Fruit fly (Drosophila melanogaster): ENCODE results near the gene CG8064.

The CG8064 gene

DNA sequence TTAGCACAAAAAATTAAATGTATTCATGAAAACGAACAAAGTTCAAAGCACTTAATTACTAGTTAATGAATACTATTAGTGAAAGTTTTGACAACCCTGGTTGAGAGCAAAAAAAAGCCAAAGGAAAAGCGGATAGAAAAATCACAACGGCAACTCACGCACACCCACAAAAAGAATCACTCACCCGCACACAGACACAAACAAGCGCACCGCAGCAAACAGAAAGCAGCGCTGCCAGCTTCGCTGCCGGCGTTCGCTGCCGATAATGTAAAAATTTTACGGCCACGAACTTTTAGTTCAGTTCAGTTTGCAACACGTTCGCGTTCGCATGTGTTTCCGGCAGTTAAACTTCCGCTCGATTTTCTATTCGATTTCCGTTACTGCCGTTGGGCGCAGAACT, 16.0 kb upstream of the CG8064 start, which contains the start of gene CG18599 (continued):
- TF ChIP-seq disco-r (GFP tag; optimal IDR thresholded peaks at IDR 0.05) (no peak), scrt (GFP tag; optimal IDR thresholded peaks at IDR 0.05) (no peak), CG8924 (tag; optimal IDR thresholded peaks at IDR 0.05) (no peak), CG4404 (GFP tag; IDR thresholded peaks at IDR 0.05) (peak; percentile 19; the same call in 1 of the 2 replicates), Adf1 (GFP tag; IDR thresholded peaks at IDR 0.05) (peak; percentile 57), cg (GFP tag; optimal IDR thresholded peaks at IDR 0.05) (peak; percentile 33), CG17361 (GFP tag; IDR thresholded peaks at IDR 0.05) (no peak), dan (GFP tag; IDR thresholded peaks at IDR 0.05) (no peak), CG15514 (GFP tag; optimal IDR thresholded peaks at IDR 0.05) (peak; percentile 49), CG8359 (GFP tag; optimal IDR thresholded peaks at IDR 0.05; ENCODE audit: borderline replicate concordance) (no peak), sim (GFP tag; IDR thresholded peaks at IDR 0.05) (no peak), B-H2 (GFP tag; optimal IDR thresholded peaks at IDR 0.05) (no peak), D19A (tag; optimal IDR thresholded peaks at IDR 0.05) (no peak), CG34422 (GFP tag; IDR thresholded peaks at IDR 0.05) (no peak), CG4854 (GFP tag; optimal IDR thresholded peaks at IDR 0.05) (no peak), Aef1 (GFP tag; IDR thresholded peaks at IDR 0.05) (no peak), Nf-YB (GFP tag; optimal IDR thresholded peaks at IDR 0.05) (no peak), CG4730 (GFP tag; IDR thresholded peaks at IDR 0.05) (no peak), fd3F (GFP tag; optimal IDR thresholded peaks at IDR 0.05) (no peak), pros (GFP tag; optimal IDR thresholded peaks at IDR 0.05) (no peak)

DNA sequence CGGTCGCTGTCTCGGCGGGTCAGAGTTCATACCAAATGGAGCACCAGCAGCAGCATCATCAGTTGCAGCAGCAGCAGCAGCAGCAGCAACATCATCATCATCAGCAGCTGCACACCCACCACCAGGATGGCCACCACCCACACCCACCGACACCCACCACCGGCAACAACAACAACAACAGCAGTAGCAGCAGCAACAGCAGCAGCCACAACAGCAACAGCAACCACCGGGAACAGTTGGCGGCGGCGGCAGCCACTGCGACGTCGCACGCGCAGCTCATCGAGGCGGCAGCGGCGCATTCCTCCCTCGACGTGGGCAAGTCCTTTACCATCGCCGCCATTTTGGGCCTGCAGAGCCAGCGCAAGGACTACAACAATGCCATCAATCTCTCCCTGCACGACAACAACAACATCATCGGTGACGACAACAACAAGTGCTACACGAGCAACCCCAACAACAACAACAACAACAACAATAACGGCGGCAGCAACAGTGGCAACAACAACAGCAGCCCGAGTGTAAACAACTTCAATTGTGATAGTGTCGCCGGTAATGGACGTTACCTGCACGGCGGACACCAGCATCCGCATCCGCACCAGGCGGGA, 13.6 kb upstream of the CG8064 start:
- TF ChIP-seq CG17361 (GFP tag; IDR thresholded peaks at IDR 0.05) (no peak), nerfin-1 (tag; optimal IDR thresholded peaks at IDR 0.05) (peak; percentile 17), Ets65A (GFP tag) (peak; percentile 92), CG4360 (GFP tag; IDR thresholded peaks at IDR 0.05) (peak; percentile 91), Dfd (GFP tag; optimal IDR thresholded peaks at IDR 0.05) (peak in 1 of 2 experiments; percentile 39), Deaf1 (tag; optimal IDR thresholded peaks at IDR 0.05) (peak; percentile 42), Atf6 (GFP tag; IDR thresholded peaks at IDR 0.05) (no peak), ewg (GFP tag; optimal IDR thresholded peaks at IDR 0.05) (peak; percentile 96), seq (GFP tag; IDR thresholded peaks at IDR 0.05) (peak; percentile 71; the same call in 1 of the 2 replicates), sna (GFP tag; IDR thresholded peaks at IDR 0.05; ENCODE audit: partially characterized antibody) (0 out of 2 replicates have a peak, but pooled peaks have one; percentile 27), CG4328 (GFP tag; optimal IDR thresholded peaks at IDR 0.05) (no peak), Adf1 (GFP tag; IDR thresholded peaks at IDR 0.05) (peak; percentile 67), Oaz (GFP tag; IDR thresholded peaks at IDR 0.05) (no peak), CG34224 (GFP tag; IDR thresholded peaks at IDR 0.05; ENCODE audit: partially characterized antibody) (0 out of 3 replicates have a peak, but pooled peaks have one; percentile 15), Nf-YC (tag; optimal IDR thresholded peaks at IDR 0.05) (peak; percentile 90), Nf-YB (GFP tag; optimal IDR thresholded peaks at IDR 0.05) (peak; percentile 73)

DNA sequence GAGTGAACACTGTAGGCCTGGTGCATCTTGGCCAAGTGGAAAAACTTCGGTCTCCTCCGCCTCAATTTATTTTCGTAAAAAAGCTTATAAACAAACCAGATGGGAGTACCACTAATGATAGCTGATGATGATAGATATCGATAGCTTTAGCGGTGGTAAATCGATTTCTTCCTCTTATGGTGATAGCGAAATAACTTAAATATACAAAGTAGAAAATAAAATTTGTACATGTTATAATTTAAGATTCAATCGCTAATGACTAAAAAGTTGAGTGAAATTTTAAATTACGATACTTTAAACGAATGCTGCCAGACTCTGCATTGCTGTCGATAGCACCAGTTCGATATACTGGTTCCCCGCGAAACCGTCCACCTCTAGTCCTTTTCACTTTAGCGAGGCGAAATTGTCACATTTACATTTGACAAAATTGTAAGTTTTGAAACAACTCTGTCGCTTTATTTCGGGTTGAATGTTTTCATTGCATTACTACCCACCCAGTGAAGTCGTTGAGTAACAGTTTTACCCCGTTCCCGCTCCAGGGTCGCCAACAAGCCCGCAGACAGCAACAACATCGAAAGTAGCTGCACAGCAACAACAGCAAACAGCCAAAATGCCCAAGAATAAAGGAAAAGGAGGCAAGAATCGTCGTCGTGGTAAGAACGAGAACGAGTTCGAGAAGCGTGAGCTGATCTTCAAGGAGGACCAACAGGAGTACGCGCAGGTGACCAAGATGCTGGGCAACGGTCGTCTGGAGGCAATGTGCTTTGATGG, 8.9 kb upstream of the CG8064 start, which contains the start of the genes Vps39 and eIF1A:
Vps39 (minus strand) TSS at position 119 of the 771 bp plus-strand sequence.
eIF1A (plus strand) TSS at position 338 of the 771 bp plus-strand sequence.
- TF ChIP-seq HLH54F (GFP tag; optimal IDR thresholded peaks at IDR 0.05) (peak; percentile 43), Dp (GFP tag; optimal IDR thresholded peaks at IDR 0.05) (peak; percentile 45), CG15514 (GFP tag; optimal IDR thresholded peaks at IDR 0.05) (peak; percentile 99), Antp (GFP tag; optimal IDR thresholded peaks at IDR 0.05) (peak; percentile 4), PHDP (tag; optimal IDR thresholded peaks at IDR 0.05) (peak; percentile 39), CG11560 (tag; IDR thresholded peaks at IDR 0.05) (no peak), NC2β (GFP tag; optimal IDR thresholded peaks at IDR 0.05) (peak; percentile 50), Myb (GFP tag; optimal IDR thresholded peaks at IDR 0.05) (peak; percentile 52), CG12744 (GFP tag; optimal IDR thresholded peaks at IDR 0.05) (peak; percentile 28), sna (GFP tag; IDR thresholded peaks at IDR 0.05; ENCODE audit: partially characterized antibody) (peak; percentile 94), mld (GFP tag; IDR thresholded peaks at IDR 0.05; ENCODE audit: partially characterized antibody) (peak; percentile 58; the same call in 1 of the 3 replicates), CG14965 (GFP tag; optimal IDR thresholded peaks at IDR 0.05; ENCODE audit: borderline replicate concordance) (no peak), CG6854 (GFP tag; optimal IDR thresholded peaks at IDR 0.05) (no peak), jing (GFP tag; optimal IDR thresholded peaks at IDR 0.05) (no peak), CG11456 (GFP tag; IDR thresholded peaks at IDR 0.05) (peak; percentile 35; the same call in 1 of the 3 replicates)

Data from whole organism, embryonic.